Worm (Caenorhabditis elegans) whole organism, L2 larva: ENCODE measurements around the gene npr-10.

ENCODE experiments used
- C34F6.9 ChIP-seq: fragments of 150-350 bp; optimal IDR thresholded peaks from 2 replicates; lab custom pipeline; 2014; ENCODE audit warnings: missing biosample characterization, missing genetic modification characterization
- F13H6.1 ChIP-seq: sonication (generic microtip); optimal IDR thresholded peaks from 2 replicates; lab custom pipeline; 2016; ENCODE audit warnings: missing genetic modification characterization, missing compliant biosample characterization
- Y55F3AM.14 ChIP-seq: fragments of 200-800 bp; sonication (Bioruptor generic); optimal IDR thresholded peaks from 2 replicates; lab custom pipeline; 2018; ENCODE audit warnings: mild to moderate bottlenecking, missing genetic modification characterization, missing compliant biosample characterization
- ZK546.5 ChIP-seq: sonication (generic microtip); optimal IDR thresholded peaks from 2 replicates; lab custom pipeline; 2017; ENCODE audit warnings: missing biosample characterization, missing genetic modification characterization
- ama-1 ChIP-seq: fragments of 150-350 bp; optimal IDR thresholded peaks from 2 replicates; lab custom pipeline; 2018; ENCODE audit warnings: inconsistent platforms
- blmp-1 ChIP-seq: sonication (generic microtip); optimal IDR thresholded peaks from 2 replicates; lab custom pipeline; 2017; ENCODE audit warnings: missing genetic modification characterization, mild to moderate bottlenecking, missing compliant biosample characterization, antibody characterized with exemption, moderate library complexity; ENCODE audit not compliant: insufficient read depth
- ceh-16 ChIP-seq: fragments of 150-350 bp; optimal IDR thresholded peaks from 2 replicates; lab custom pipeline; 2014; ENCODE audit warnings: missing biosample characterization, missing genetic modification characterization
- crh-2 ChIP-seq: sonication (generic microtip); optimal IDR thresholded peaks from 2 replicates; lab custom pipeline; 2017; ENCODE audit warnings: missing biosample characterization, missing genetic modification characterization
- dmd-4 ChIP-seq: sonication (generic microtip); optimal IDR thresholded peaks from 2 replicates; lab custom pipeline; 2017; ENCODE audit warnings: missing biosample characterization, missing genetic modification characterization
- fos-1 ChIP-seq: fragments of 150-350 bp; optimal IDR thresholded peaks from 2 replicates; lab custom pipeline; 2014; ENCODE audit warnings: missing biosample characterization, missing genetic modification characterization
- lin-11 ChIP-seq: fragments of 150-350 bp; sonication (generic microtip); optimal IDR thresholded peaks from 2 replicates; lab custom pipeline; 2014; ENCODE audit warnings: missing biosample characterization, missing genetic modification characterization, inconsistent platforms, mixed read lengths
- lin-13 ChIP-seq: fragments of 150-350 bp; optimal IDR thresholded peaks from 2 replicates; lab custom pipeline; 2014; ENCODE audit warnings: missing biosample characterization, missing genetic modification reagents, missing genetic modification characterization
- lsy-2 ChIP-seq, 2 experiments: fragments of 150-350 bp in 1 of 2; sonication (generic microtip) in 1 of 2; optimal IDR thresholded peaks; 2 replicates each; lab custom pipeline; 2014 to 2017; ENCODE audit warnings: missing biosample characterization in 2 of 2, missing genetic modification characterization in 2 of 2
- mab-5 ChIP-seq: fragments of 150-350 bp; optimal IDR thresholded peaks from 2 replicates; lab custom pipeline; 2014; ENCODE audit warnings: missing biosample characterization, missing genetic modification characterization
- mbf-1 ChIP-seq: sonication (generic microtip); optimal IDR thresholded peaks from 2 replicates; lab custom pipeline; 2017; ENCODE audit warnings: missing biosample characterization, missing genetic modification characterization
- mdl-1 ChIP-seq, 2 experiments: fragments of 150-350 bp in 1 of 2; sonication (generic microtip) in 1 of 2; optimal IDR thresholded peaks; 2 replicates each; lab custom pipeline; 2017; ENCODE audit warnings: missing biosample characterization in 2 of 2, missing genetic modification characterization in 2 of 2
- nhr-11 ChIP-seq: fragments of 150-350 bp; optimal IDR thresholded peaks from 2 replicates; lab custom pipeline; 2014; ENCODE audit warnings: missing biosample characterization, missing genetic modification characterization
- nhr-12 ChIP-seq: fragments of 150-350 bp; optimal IDR thresholded peaks from 2 replicates; lab custom pipeline; 2014; ENCODE audit warnings: missing biosample characterization, missing genetic modification characterization
- nhr-129 ChIP-seq: fragments of 150-350 bp; optimal IDR thresholded peaks from 2 replicates; lab custom pipeline; 2014; ENCODE audit warnings: missing biosample characterization, missing genetic modification characterization
- nhr-21 ChIP-seq: fragments of 150-350 bp; optimal IDR thresholded peaks from 2 replicates; lab custom pipeline; 2014; ENCODE audit warnings: missing biosample characterization, missing genetic modification characterization
- nhr-25 ChIP-seq: fragments of 150-350 bp; sonication (generic microtip); optimal IDR thresholded peaks from 3 replicates; lab custom pipeline; 2014; ENCODE audit warnings: missing biosample characterization, missing genetic modification characterization
- nhr-77 ChIP-seq: fragments of 150-350 bp; optimal IDR thresholded peaks from 2 replicates; lab custom pipeline; 2014; ENCODE audit warnings: missing biosample characterization, missing genetic modification characterization
- sem-4 ChIP-seq: fragments of 150-350 bp; optimal IDR thresholded peaks from 2 replicates; lab custom pipeline; 2014; ENCODE audit warnings: missing biosample characterization, missing genetic modification reagents, missing genetic modification characterization
- skn-1 ChIP-seq: sonication (generic microtip); optimal IDR thresholded peaks from 2 replicates; lab custom pipeline; 2017; ENCODE audit warnings: missing biosample characterization, missing genetic modification characterization
- sma-3 ChIP-seq: sonication (generic microtip); optimal IDR thresholded peaks from 2 replicates; lab custom pipeline; 2016; ENCODE audit warnings: missing genetic modification reagents, missing genetic modification characterization, missing compliant biosample characterization
- sma-9 ChIP-seq, 2 experiments: fragments of 150-350 bp in 1 of 2; sonication (generic microtip) in 1 of 2; optimal IDR thresholded peaks; 2 replicates each; lab custom pipeline; 2014 to 2016; ENCODE audit warnings: missing genetic modification characterization in 2 of 2, mild to moderate bottlenecking in 1 of 2, missing biosample characterization in 1 of 2, missing compliant biosample characterization in 1 of 2, missing genetic modification reagents in 1 of 2, moderate library complexity in 1 of 2
- unc-55 ChIP-seq: fragments of 150-350 bp; sonication (generic microtip); optimal IDR thresholded peaks from 3 replicates; lab custom pipeline; 2014; ENCODE audit warnings: missing biosample characterization, missing genetic modification reagents, missing genetic modification characterization
- unc-62 ChIP-seq: fragments of 150-350 bp; optimal IDR thresholded peaks from 2 replicates; lab custom pipeline; 2014; ENCODE audit warnings: missing biosample characterization, missing genetic modification reagents, missing genetic modification characterization
- zag-1 ChIP-seq: fragments of 150-350 bp; optimal IDR thresholded peaks from 2 replicates; lab custom pipeline; 2014; ENCODE audit warnings: missing biosample characterization, missing genetic modification characterization
- ztf-11 ChIP-seq: sonication (generic microtip); optimal IDR thresholded peaks from 2 replicates; lab custom pipeline; 2017; ENCODE audit warnings: missing biosample characterization, missing genetic modification characterization
- ztf-4 ChIP-seq: fragments of 150-350 bp; optimal IDR thresholded peaks from 2 replicates; lab custom pipeline; 2014; ENCODE audit warnings: missing biosample characterization, missing genetic modification characterization

The npr-10 gene

DNA sequence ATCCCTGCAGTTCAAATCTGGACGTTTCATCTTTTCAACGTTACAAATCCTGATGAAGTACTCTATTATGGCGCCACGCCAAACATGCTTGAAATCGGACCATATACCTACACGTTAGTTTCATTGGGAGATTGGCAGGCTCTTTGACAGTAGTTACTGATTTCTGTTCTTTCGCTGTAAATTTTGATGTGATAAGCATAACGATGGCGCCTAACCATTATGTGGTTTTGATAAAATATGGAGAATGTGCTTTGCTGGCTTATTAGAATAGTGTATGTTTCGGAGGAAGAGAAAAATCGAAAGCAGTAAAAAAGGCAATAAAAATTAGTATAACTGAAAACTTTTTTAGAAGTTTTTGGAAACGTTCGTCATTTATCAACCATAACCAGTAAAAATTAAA, 49.8 kb downstream of the npr-10 start:
- TF ChIP-seq fos-1 (tag; lab: Kevin White, UChicago) (peak; percentile 25), nhr-77 (no peak)
- TF ChIP-seq, all 48 proteins: peak for 1

DNA sequence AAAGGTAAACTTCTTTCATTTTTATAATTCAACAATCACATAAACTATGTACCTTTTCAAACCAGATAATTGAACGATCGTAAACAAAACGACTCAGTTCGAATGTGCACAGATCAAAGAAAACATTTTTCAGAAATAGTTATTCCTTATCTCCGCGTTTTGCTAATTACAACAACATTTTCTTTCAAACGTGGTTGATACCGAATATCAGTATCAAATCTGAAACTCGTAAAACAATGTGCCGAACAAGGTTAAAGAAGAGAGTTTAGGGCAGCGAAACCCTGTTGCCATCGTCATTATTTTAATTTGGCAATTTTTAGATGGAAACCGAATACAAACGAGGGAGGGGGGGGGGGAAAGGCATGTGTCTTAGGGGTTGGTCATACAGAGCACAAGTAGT, 51.1 kb downstream of the npr-10 start, which contains the start of gene scav-4:
scav-4 (plus strand) TSS at position 383 of the 400 bp plus-strand sequence.
- TF ChIP-seq skn-1 (tag; lab: Kevin White, UChicago) (no peak), sma-9 (GFP tag; optimal IDR thresholded peaks at IDR 0.05; lab: Kevin White, UChicago) (peak; percentile 13), sma-9 (tag; optimal IDR thresholded peaks at IDR 0.05; lab: Kevin White, UChicago) (no peak), sma-3 (GFP tag; lab: Kevin White, UChicago) (no peak), fos-1 (tag; lab: Kevin White, UChicago) (peak; percentile 42), crh-2 (tag; lab: Kevin White, UChicago) (peak; percentile 54), ztf-4 (no peak), ztf-11 (tag; lab: Kevin White, UChicago) (no peak)
- TF ChIP-seq, all 48 proteins: peak for 3

DNA sequence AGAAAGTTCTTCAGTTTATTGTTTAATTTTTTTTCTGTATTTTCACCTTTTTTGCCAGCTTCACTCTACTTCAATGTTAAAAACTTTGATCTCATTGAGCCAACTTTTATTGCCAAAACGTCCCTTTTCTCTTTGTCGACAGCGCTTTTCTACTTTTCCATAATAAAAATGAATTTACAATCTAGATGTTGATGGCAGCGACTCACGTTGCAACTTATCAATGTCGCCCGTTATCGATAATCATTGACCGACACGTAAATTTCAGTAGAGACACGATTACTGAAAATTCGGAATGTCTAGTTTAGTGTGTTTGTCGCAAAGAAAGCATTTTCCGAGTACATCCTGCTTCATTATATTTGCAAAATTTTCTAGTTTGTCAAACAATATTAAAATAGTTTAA, 52.8 kb downstream of the npr-10 start:
- TF ChIP-seq blmp-1 (tag; lab: Kevin White, UChicago) (no peak), ZK546.5 (tag; lab: Kevin White, UChicago) (no peak), fos-1 (tag; lab: Kevin White, UChicago) (peak; percentile 64), unc-55 (GFP tag; lab: Kevin White, UChicago) (no peak), lsy-2 (tag; optimal IDR thresholded peaks at IDR 0.05; lab: Kevin White, UChicago) (no peak), lin-11 (tag; lab: Kevin White, UChicago) (no peak), crh-2 (tag; lab: Kevin White, UChicago) (no peak), sma-9 (GFP tag; optimal IDR thresholded peaks at IDR 0.05; lab: Kevin White, UChicago) (peak; percentile 11), sma-9 (tag; optimal IDR thresholded peaks at IDR 0.05; lab: Kevin White, UChicago) (no peak), nhr-77 (no peak), ama-1 (no peak), ztf-11 (tag; lab: Kevin White, UChicago) (no peak), unc-62 (GFP tag; lab: Kevin White, UChicago) (no peak), skn-1 (tag; lab: Kevin White, UChicago) (no peak), C34F6.9 (no peak), sma-3 (GFP tag; lab: Kevin White, UChicago) (no peak)

DNA sequence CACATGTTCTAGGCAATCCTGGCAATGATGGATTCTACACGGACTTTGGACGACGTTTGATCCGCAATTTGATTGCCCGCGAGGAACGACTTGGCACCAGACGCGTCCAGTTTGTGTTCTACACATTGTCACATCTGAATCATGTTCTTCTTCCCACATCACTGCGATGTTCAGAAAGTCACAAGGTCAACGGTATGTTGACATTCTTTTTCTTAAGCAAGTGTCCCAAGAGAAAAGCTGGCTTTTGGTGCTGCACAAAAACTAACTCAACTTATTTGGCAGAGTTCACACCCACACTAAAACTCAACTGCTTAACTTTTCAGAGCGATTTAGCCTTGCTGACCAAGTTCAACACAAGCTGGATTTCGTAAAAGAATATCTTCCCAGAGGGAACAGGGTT, 53.9 kb downstream of the npr-10 start:
- TF ChIP-seq Y55F3AM.14 (no peak), lin-13 (GFP tag; lab: Kevin White, UChicago) (no peak)

DNA sequence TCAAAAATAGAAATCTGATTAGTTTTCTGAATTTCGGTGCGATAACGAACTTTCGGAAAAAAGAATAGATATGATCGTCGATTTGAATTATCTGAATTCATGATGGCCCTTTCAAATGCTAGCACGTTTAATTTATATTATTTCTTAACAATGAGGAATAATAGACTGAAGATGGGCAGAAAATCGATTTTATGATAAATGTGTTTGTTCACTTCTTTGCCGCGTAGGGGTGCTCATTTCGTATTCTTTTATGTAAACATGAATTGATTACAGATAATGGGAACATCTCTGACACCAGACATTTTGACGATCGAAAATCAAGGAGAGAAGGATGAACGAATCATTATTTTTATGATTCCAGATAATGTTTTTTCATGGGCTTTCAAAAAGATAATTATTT, 55.1 kb downstream of the npr-10 start, which contains the start of gene F11C1.9:
F11C1.9 (minus strand) TSS at position 101 of the 400 bp plus-strand sequence.
- TF ChIP-seq mbf-1 (tag; lab: Kevin White, UChicago) (no peak), ama-1 (no peak), blmp-1 (tag; lab: Kevin White, UChicago) (no peak), nhr-77 (no peak), mdl-1 (tag; optimal IDR thresholded peaks at IDR 0.05; lab: Kevin White, UChicago) (no peak), nhr-25 (tag; lab: Kevin White, UChicago) (no peak), sem-4 (no peak), unc-55 (GFP tag; lab: Kevin White, UChicago) (no peak), nhr-12 (tag; lab: Kevin White, UChicago) (no peak), nhr-129 (tag; lab: Kevin White, UChicago) (no peak), skn-1 (tag; lab: Kevin White, UChicago) (no peak), lsy-2 (tag; optimal IDR thresholded peaks at IDR 0.05; lab: Kevin White, UChicago) (no peak), nhr-11 (tag; lab: Kevin White, UChicago) (no peak), crh-2 (tag; lab: Kevin White, UChicago) (no peak), F13H6.1 (tag; lab: Kevin White, UChicago) (no peak), fos-1 (tag; lab: Kevin White, UChicago) (no peak), ZK546.5 (tag; lab: Kevin White, UChicago) (no peak), mab-5 (tag; lab: Kevin White, UChicago) (no peak)
- TF ChIP-seq, all 48 proteins: peak for 0

DNA sequence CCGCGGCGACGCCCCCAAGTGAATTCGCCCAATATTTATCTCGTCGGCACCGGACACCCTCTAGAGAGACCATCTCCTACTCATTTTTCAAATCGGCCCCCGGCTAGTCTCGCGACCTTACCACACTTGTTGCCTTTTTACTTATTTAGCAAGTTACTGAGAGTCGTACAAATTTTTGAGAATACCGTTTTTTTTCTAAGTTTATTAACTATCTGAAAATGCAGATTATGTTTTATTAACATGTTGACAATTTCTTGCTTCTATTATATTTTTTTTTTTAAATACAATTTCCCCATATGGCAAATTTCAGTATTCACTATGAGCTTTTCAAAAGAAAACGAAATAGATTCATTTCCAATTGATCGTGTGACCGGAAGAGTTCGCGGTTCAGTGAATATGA, 55.7 kb downstream of the npr-10 start, which contains the start of the genes F11C1.4 and F11C1.10:
F11C1.4 (plus strand) TSS at position 301 of the 400 bp plus-strand sequence.
F11C1.10 (plus strand) TSS at position 309 of the 400 bp plus-strand sequence.
- TF ChIP-seq ceh-16 (tag; lab: Kevin White, UChicago) (no peak), nhr-21 (no peak), zag-1 (no peak), dmd-4 (no peak)
